Worm (Caenorhabditis elegans) whole organism, mixed stage, embryonic: ENCODE results near the gene F59B2.12.

ENCODE experiments used
- blmp-1 ChIP-seq: fragments of 150-350 bp; optimal IDR thresholded peaks from 2 replicates; lab custom pipeline; 2014; ENCODE audit warnings: missing biosample characterization, missing genetic modification characterization
- ces-1 ChIP-seq: fragments of 150-350 bp; optimal IDR thresholded peaks from 2 replicates; lab custom pipeline; 2014; ENCODE audit warnings: missing biosample characterization, missing genetic modification reagents, missing genetic modification characterization
- elt-1 ChIP-seq: sonication (generic microtip); optimal IDR thresholded peaks from 2 replicates; lab custom pipeline; 2017; ENCODE audit warnings: missing genetic modification characterization, mild to moderate bottlenecking, missing compliant biosample characterization, antibody characterized with exemption, moderate library complexity, borderline replicate concordance; ENCODE audit not compliant: insufficient read depth
- hlh-1 ChIP-seq: fragments of 150-350 bp; optimal IDR thresholded peaks from 2 replicates; lab custom pipeline; 2014; ENCODE audit warnings: missing biosample characterization, missing genetic modification reagents, missing genetic modification characterization
- nhr-12 ChIP-seq: fragments of 150-350 bp; optimal IDR thresholded peaks from 2 replicates; lab custom pipeline; 2014; ENCODE audit warnings: missing biosample characterization, missing genetic modification characterization
- nhr-237 ChIP-seq: fragments of 150-350 bp; optimal IDR thresholded peaks from 2 replicates; lab custom pipeline; 2014; ENCODE audit warnings: missing biosample characterization, missing genetic modification characterization
- pha-4 ChIP-seq: fragments of 150-350 bp; optimal IDR thresholded peaks from 2 replicates; lab custom pipeline; 2018; ENCODE audit warnings: missing biosample characterization, missing genetic modification reagents, missing genetic modification characterization
- snpc-4 ChIP-seq: fragments of 150-350 bp; optimal IDR thresholded peaks from 2 replicates; lab custom pipeline; 2014; ENCODE audit warnings: missing biosample characterization, missing genetic modification characterization
- unc-120 ChIP-seq: sonication (generic microtip); optimal IDR thresholded peaks from 2 replicates; lab custom pipeline; 2017; ENCODE audit warnings: missing genetic modification characterization, missing compliant biosample characterization; ENCODE audit not compliant: poor library complexity, severe bottlenecking
- unc-39 ChIP-seq: fragments of 150-350 bp; optimal IDR thresholded peaks from 2 replicates; lab custom pipeline; 2014; ENCODE audit warnings: missing biosample characterization, missing genetic modification characterization

- TF ChIP-seq hlh-1 (no peak), blmp-1 (tag; lab: Kevin White, UChicago) (no peak), snpc-4 (no peak), ces-1 (GFP tag; lab: Kevin White, UChicago) (no peak), nhr-12 (no peak), unc-39 (tag; lab: Kevin White, UChicago) (no peak), nhr-237 (no peak), unc-120 (tag; lab: Kevin White, UChicago) (no peak), elt-1 (tag; lab: Kevin White, UChicago) (no peak), pha-4 (tag; lab: Kevin White, UChicago) (no peak)
Measured at ce11 chrIII:8980892-8981291, 36.5 kb upstream of the F59B2.12 start.
